Worm (Caenorhabditis elegans) whole organism, young adult: ENCODE data around the gene B0252.5.

Experiments used
- B0019.2 ChIP-seq: fragments of 200-800 bp; sonication (Bioruptor generic); conservative IDR thresholded peaks from 2 replicates; pipeline ENCODE4 v1.3.6; 2022; ENCODE audit warnings: missing genetic modification reagents, missing genetic modification characterization, missing compliant biosample characterization
- B0035.1 ChIP-seq: sonication (generic microtip); optimal IDR thresholded peaks from 2 replicates; lab custom pipeline; 2016; ENCODE audit warnings: missing genetic modification characterization, mild to moderate bottlenecking, missing compliant biosample characterization, missing genotype, missing genetic modification reagents
- C06A6.2 ChIP-seq: fragments of 200-800 bp; sonication (Bioruptor generic); conservative IDR thresholded peaks from 2 replicates; pipeline ENCODE4 v1.3.6; 2022; ENCODE audit warnings: missing genetic modification characterization, missing compliant biosample characterization
- C17E4.6 ChIP-seq: fragments of 200-800 bp; sonication (Bioruptor generic); IDR thresholded peaks from 2 replicates; pipeline ENCODE4 v1.3.6; 2022; ENCODE audit warnings: missing genetic modification reagents, missing genetic modification characterization, missing compliant biosample characterization
- F49E8.2 ChIP-seq: sonication (generic microtip); optimal IDR thresholded peaks from 3 replicates; lab custom pipeline; 2017; ENCODE audit warnings: missing genetic modification characterization, mild to moderate bottlenecking, missing compliant biosample characterization, antibody characterized with exemption, moderate library complexity; ENCODE audit not compliant: insufficient read depth
- F52B5.7 ChIP-seq: sonication (generic microtip); optimal IDR thresholded peaks from 2 replicates; lab custom pipeline; 2016; ENCODE audit warnings: mild to moderate bottlenecking, missing genetic modification characterization, missing compliant biosample characterization
- F55B11.4 ChIP-seq: sonication (generic microtip); optimal IDR thresholded peaks from 2 replicates; lab custom pipeline; 2016; ENCODE audit warnings: missing compliant biosample characterization, missing genetic modification characterization, borderline replicate concordance; ENCODE audit not compliant: insufficient read depth
- F57A8.1 ChIP-seq: fragments of 200-800 bp; sonication (Bioruptor generic); optimal IDR thresholded peaks from 2 replicates; lab custom pipeline; 2018; ENCODE audit warnings: mild to moderate bottlenecking, missing genetic modification characterization, moderate library complexity, missing compliant biosample characterization
- T07F8.4 ChIP-seq: sonication (generic microtip); optimal IDR thresholded peaks from 2 replicates; lab custom pipeline; 2016; ENCODE audit warnings: mild to moderate bottlenecking, missing genetic modification characterization, moderate library complexity, missing compliant biosample characterization
- T26A5.8 ChIP-seq: sonication (generic microtip); optimal IDR thresholded peaks from 2 replicates; lab custom pipeline; 2016; ENCODE audit warnings: missing genetic modification characterization, missing compliant biosample characterization
- Y53F4B.3 ChIP-seq: fragments of 200-800 bp; sonication (Bioruptor generic); IDR thresholded peaks from 2 replicates; pipeline ENCODE4 v1.3.6; 2022; ENCODE audit warnings: missing genetic modification reagents, missing genetic modification characterization, missing compliant biosample characterization
- Y53G8AR.9 ChIP-seq: fragments of 200-800 bp; sonication (Bioruptor generic); conservative IDR thresholded peaks from 2 replicates; pipeline ENCODE4 v1.3.6; 2022; ENCODE audit warnings: missing genetic modification reagents, missing genetic modification characterization, missing compliant biosample characterization
- Y56A3A.18 ChIP-seq: fragments of 200-800 bp; sonication (Bioruptor generic); IDR thresholded peaks from 2 replicates; pipeline ENCODE4 v1.3.6; 2022; ENCODE audit warnings: missing genetic modification reagents, missing genetic modification characterization, missing compliant biosample characterization
- Y79H2A.3 ChIP-seq: fragments of 200-800 bp; sonication (Bioruptor generic); conservative IDR thresholded peaks from 2 replicates; pipeline ENCODE4 v1.3.6; 2022; ENCODE audit warnings: missing genetic modification reagents, missing genetic modification characterization, missing compliant biosample characterization
- Y95B8A.8 ChIP-seq: fragments of 200-800 bp; sonication (Bioruptor generic); IDR thresholded peaks from 2 replicates; pipeline ENCODE4 v1.3.6; 2022; ENCODE audit warnings: missing genetic modification reagents, missing genetic modification characterization, missing compliant biosample characterization
- akir-1 ChIP-seq: fragments of 200-800 bp; sonication (Bioruptor generic); optimal IDR thresholded peaks from 2 replicates; lab custom pipeline; 2018; ENCODE audit warnings: mild to moderate bottlenecking, missing genetic modification characterization, moderate library complexity, missing compliant biosample characterization
- aptf-2 ChIP-seq: fragments of 200-800 bp; sonication (Bioruptor generic); conservative IDR thresholded peaks from 2 replicates; pipeline ENCODE4 v1.3.6; 2022; ENCODE audit warnings: missing genetic modification reagents, missing genetic modification characterization, missing compliant biosample characterization
- aptf-3 ChIP-seq: fragments of 200-800 bp; sonication (Bioruptor generic); IDR thresholded peaks from 2 replicates; pipeline ENCODE4 v1.3.6; 2022; ENCODE audit warnings: missing genetic modification characterization, missing compliant biosample characterization
- attf-6 ChIP-seq: fragments of 200-800 bp; sonication (Bioruptor generic); IDR thresholded peaks from 2 replicates; pipeline ENCODE4 v1.3.6; 2022; ENCODE audit warnings: missing genetic modification reagents, missing genetic modification characterization, missing compliant biosample characterization
- ceh-100 ChIP-seq: fragments of 200-800 bp; sonication (Bioruptor generic); IDR thresholded peaks from 2 replicates; pipeline ENCODE4 v1.3.6; 2022; ENCODE audit warnings: missing genetic modification reagents, missing genetic modification characterization, missing compliant biosample characterization
- ceh-58 ChIP-seq: fragments of 200-800 bp; sonication (Bioruptor generic); IDR thresholded peaks from 2 replicates; pipeline ENCODE4 v1.3.6; 2022; ENCODE audit warnings: missing genetic modification characterization, missing compliant biosample characterization
- ceh-79 ChIP-seq: sonication (generic microtip); optimal IDR thresholded peaks from 2 replicates; lab custom pipeline; 2017; ENCODE audit warnings: mild to moderate bottlenecking, missing genetic modification characterization, missing compliant biosample characterization
- die-1 ChIP-seq: sonication (generic microtip); optimal IDR thresholded peaks from 2 replicates; lab custom pipeline; 2016; ENCODE audit warnings: missing genotype, mild to moderate bottlenecking, missing genetic modification characterization, missing compliant biosample characterization
- dox-1 ChIP-seq: fragments of 200-800 bp; sonication (Bioruptor generic); IDR thresholded peaks from 2 replicates; pipeline ENCODE4 v1.3.6; 2022; ENCODE audit warnings: missing genetic modification reagents, missing genetic modification characterization, missing compliant biosample characterization
- efl-1 ChIP-seq: fragments of 150-350 bp; optimal IDR thresholded peaks from 2 replicates; lab custom pipeline; 2014; ENCODE audit warnings: missing biosample characterization, missing genetic modification reagents, missing genetic modification characterization
- egrh-3 ChIP-seq: fragments of 200-800 bp; sonication (Bioruptor generic); IDR thresholded peaks from 2 replicates; pipeline ENCODE4 v1.3.6; 2022; ENCODE audit warnings: missing genetic modification reagents, missing genetic modification characterization, missing compliant biosample characterization
- let-526 ChIP-seq: fragments of 200-800 bp; sonication (Bioruptor generic); IDR thresholded peaks from 2 replicates; pipeline ENCODE4 v1.3.6; 2022; ENCODE audit warnings: missing genetic modification reagents, missing genetic modification characterization, missing compliant biosample characterization
- lsl-1 ChIP-seq: fragments of 200-800 bp; sonication (Bioruptor generic); optimal IDR thresholded peaks from 2 replicates; lab custom pipeline; 2018; ENCODE audit warnings: mild to moderate bottlenecking, missing genetic modification characterization, moderate library complexity, missing compliant biosample characterization
- madf-10 ChIP-seq: sonication (generic microtip); optimal IDR thresholded peaks from 2 replicates; lab custom pipeline; 2016; ENCODE audit warnings: mild to moderate bottlenecking, missing genetic modification characterization, missing compliant biosample characterization
- madf-6 ChIP-seq: fragments of 200-800 bp; sonication (Bioruptor generic); IDR thresholded peaks from 2 replicates; pipeline ENCODE4 v1.3.6; 2022; ENCODE audit warnings: missing genetic modification reagents, missing genetic modification characterization, missing compliant biosample characterization
- madf-8 ChIP-seq: fragments of 200-800 bp; sonication (Bioruptor generic); conservative IDR thresholded peaks from 2 replicates; pipeline ENCODE4 v1.3.6; 2022; ENCODE audit warnings: missing genetic modification reagents, missing genetic modification characterization, missing compliant biosample characterization
- mcd-1 ChIP-seq: fragments of 200-800 bp; sonication (Bioruptor generic); IDR thresholded peaks from 2 replicates; pipeline ENCODE4 v1.3.6; 2022; ENCODE audit warnings: missing genetic modification reagents, missing genetic modification characterization, missing compliant biosample characterization
- mel-28 ChIP-seq: sonication (generic microtip); optimal IDR thresholded peaks from 2 replicates; lab custom pipeline; 2016; ENCODE audit warnings: borderline replicate concordance, mild to moderate bottlenecking, missing genetic modification characterization, missing compliant biosample characterization
- nfya-1 ChIP-seq: sonication (generic microtip); optimal IDR thresholded peaks from 2 replicates; lab custom pipeline; 2017; ENCODE audit warnings: antibody characterized with exemption, missing compliant biosample characterization, missing genetic modification characterization, borderline replicate concordance; ENCODE audit not compliant: insufficient read depth
- pbrm-1 ChIP-seq: fragments of 200-800 bp; sonication (Bioruptor generic); IDR thresholded peaks from 2 replicates; pipeline ENCODE4 v1.3.6; 2022; ENCODE audit warnings: missing genetic modification reagents, missing genetic modification characterization, missing compliant biosample characterization
- rec-8 ChIP-seq, 2 experiments: sonication (generic microtip); optimal IDR thresholded peaks; 2 replicates each; lab custom pipeline; 2016; ENCODE audit warnings: mild to moderate bottlenecking in 2 of 2, missing genetic modification characterization in 2 of 2, missing genetic modification reagents in 2 of 2, missing genotype in 2 of 2, missing biosample characterization in 1 of 2, missing compliant biosample characterization in 1 of 2, moderate library complexity in 1 of 2
- sea-2 ChIP-seq: fragments of 200-800 bp; sonication (Bioruptor generic); IDR thresholded peaks from 2 replicates; pipeline ENCODE4 v1.3.6; 2022; ENCODE audit warnings: missing genetic modification characterization, missing compliant biosample characterization
- tbx-9 ChIP-seq: sonication (generic microtip); optimal IDR thresholded peaks from 2 replicates; lab custom pipeline; 2016; ENCODE audit warnings: borderline replicate concordance, missing genetic modification characterization, inconsistent platforms, missing compliant biosample characterization
- tlf-1 ChIP-seq: fragments of 200-800 bp; sonication (Bioruptor generic); optimal IDR thresholded peaks from 2 replicates; lab custom pipeline; 2018; ENCODE audit warnings: mild to moderate bottlenecking, missing genetic modification characterization, missing compliant biosample characterization
- zfh-2 ChIP-seq: fragments of 200-800 bp; sonication (Bioruptor generic); conservative IDR thresholded peaks from 2 replicates; pipeline ENCODE4 v1.3.6; 2022; ENCODE audit warnings: missing genetic modification reagents, missing genetic modification characterization, missing compliant biosample characterization
- ztf-18 ChIP-seq: sonication (generic microtip); optimal IDR thresholded peaks from 2 replicates; lab custom pipeline; 2016; ENCODE audit warnings: missing genotype, mild to moderate bottlenecking, missing genetic modification characterization, missing compliant biosample characterization
- ztf-22 ChIP-seq: fragments of 200-800 bp; sonication (Bioruptor generic); optimal IDR thresholded peaks from 2 replicates; lab custom pipeline; 2018; ENCODE audit warnings: mild to moderate bottlenecking, missing genetic modification characterization, moderate library complexity, missing compliant biosample characterization
- ztf-25 ChIP-seq: fragments of 200-800 bp; sonication (Bioruptor generic); IDR thresholded peaks from 2 replicates; pipeline ENCODE4 v1.3.6; 2022; ENCODE audit warnings: missing genetic modification reagents, missing genetic modification characterization, missing compliant biosample characterization
- ztf-28 ChIP-seq: fragments of 200-800 bp; sonication (Bioruptor generic); IDR thresholded peaks from 2 replicates; pipeline ENCODE4 v1.3.6; 2022; ENCODE audit warnings: missing genetic modification reagents, missing genetic modification characterization, missing compliant biosample characterization
- ztf-3 ChIP-seq: fragments of 200-800 bp; sonication (Bioruptor generic); optimal IDR thresholded peaks from 2 replicates; lab custom pipeline; 2018; ENCODE audit warnings: mild to moderate bottlenecking, missing genetic modification characterization, missing compliant biosample characterization

The B0252.5 gene

DNA sequence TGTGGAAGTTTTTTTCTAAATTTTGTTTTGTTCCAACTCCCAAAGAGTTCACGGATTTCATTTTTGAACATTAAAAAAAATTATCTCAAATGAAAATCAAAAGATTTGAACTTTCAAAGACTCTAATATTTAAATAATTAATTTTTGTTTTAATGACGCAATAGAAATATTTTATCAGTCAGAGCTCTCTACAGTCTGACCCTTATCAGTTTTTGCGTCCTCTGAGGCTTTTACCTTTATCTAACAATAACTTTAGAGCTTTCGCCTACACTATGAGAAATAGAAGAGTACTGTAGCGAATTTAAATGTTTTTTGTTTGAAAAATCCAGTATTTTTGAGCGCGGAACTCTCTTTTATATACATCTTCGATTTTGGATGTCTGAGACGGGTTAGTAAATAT is at the start of gene B0252.5:
Gene B0252.5, minus strand, starts transcription at position 17 of the 400 bp plus-strand sequence.
- TF ChIP-seq akir-1 (GFP tag; lab: Kevin White, UChicago) (no peak), egrh-3 (GFP tag; lab: Robert Waterston, UW) (no peak), Y53G8AR.9 (no peak), ceh-58 (GFP tag; lab: Robert Waterston, UW) (no peak), tlf-1 (GFP tag; lab: Kevin White, UChicago) (no peak), Y53F4B.3 (GFP tag; lab: Robert Waterston, UW) (no peak), madf-6 (GFP tag; lab: Robert Waterston, UW) (no peak), sea-2 (GFP tag; lab: Robert Waterston, UW) (no peak), ceh-79 (tag; lab: Kevin White, UChicago) (no peak), F55B11.4 (tag; lab: Kevin White, UChicago) (no peak)

DNA sequence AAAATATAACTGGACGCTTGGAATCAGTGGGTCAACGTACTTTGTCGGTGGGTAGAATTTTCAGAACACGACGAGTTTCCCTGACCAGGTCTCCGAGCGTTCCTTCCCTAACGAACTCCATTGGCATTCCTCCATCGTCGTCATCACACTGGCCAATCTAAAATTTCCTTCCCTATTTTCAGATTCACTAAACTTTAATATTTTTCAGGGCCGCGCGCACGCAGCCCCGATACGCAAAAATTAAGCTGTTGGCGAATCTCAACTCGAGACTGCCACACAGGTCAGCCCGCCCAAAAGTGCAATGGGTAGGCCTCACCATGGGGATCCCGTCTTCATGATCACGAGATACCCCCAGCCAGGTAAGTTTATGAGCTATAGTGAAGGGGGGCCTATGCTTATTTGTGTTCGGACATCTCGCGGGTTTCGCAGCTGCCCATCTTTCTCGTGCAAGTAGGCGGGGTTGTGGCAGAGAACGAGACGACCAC is 49.6 kb upstream of the B0252.5 start:
- TF ChIP-seq C06A6.2 (peak; percentile 67), dox-1 (GFP tag; lab: Robert Waterston, UW) (peak; percentile 95), mel-28 (peak; percentile 4), ceh-100 (peak; percentile 77), die-1 (tag; lab: Kevin White, UChicago) (peak; percentile 59), B0035.1 (peak; percentile 57), madf-8 (GFP tag; lab: Robert Waterston, UW) (peak; percentile 67), C17E4.6 (peak; percentile 74), tbx-9 (no peak), B0019.2 (GFP tag; lab: Robert Waterston, UW) (peak; percentile 85), lsl-1 (GFP tag; lab: Kevin White, UChicago) (peak; percentile 84), T26A5.8 (peak; percentile 49), F57A8.1 (GFP tag; lab: Kevin White, UChicago) (peak; percentile 37), F49E8.2 (tag; lab: Kevin White, UChicago) (peak; percentile 85), Y53F4B.3 (GFP tag; lab: Robert Waterston, UW) (peak; percentile 29; the same call in 1 of the 2 replicates), Y79H2A.3 (GFP tag; lab: Robert Waterston, UW) (0 out of 2 replicates have a peak, but pooled peaks have one; percentile 36), T07F8.4 (tag; lab: Kevin White, UChicago) (peak; percentile 14), mcd-1 (GFP tag; lab: Robert Waterston, UW) (peak; percentile 81), attf-6 (GFP tag; lab: Robert Waterston, UW) (peak; percentile 92), rec-8 (tag; optimal IDR thresholded peaks at IDR 0.05; lab: Kevin White, UChicago) (peak in 1 of 2 experiments; percentile 61), ztf-3 (peak; percentile 9), Y53G8AR.9 (peak; percentile 75), Y95B8A.8 (GFP tag; lab: Robert Waterston, UW) (peak; percentile 81), ztf-25 (GFP tag; lab: Robert Waterston, UW) (peak; percentile 6; the same call in 1 of the 2 replicates), ztf-28 (peak; percentile 68; the same call in 1 of the 2 replicates), nfya-1 (tag; lab: Kevin White, UChicago) (no peak), let-526 (GFP tag; lab: Robert Waterston, UW) (peak; percentile 78; the same call in 1 of the 2 replicates), Y56A3A.18 (0 out of 2 replicates have a peak, but pooled peaks have one; percentile 84), efl-1 (GFP tag; lab: Kevin White, UChicago) (peak; percentile 31), zfh-2 (GFP tag; lab: Robert Waterston, UW) (no peak; the same call in 1 of the 2 replicates), ztf-18 (tag; lab: Kevin White, UChicago) (peak; percentile 70), ceh-79 (tag; lab: Kevin White, UChicago) (peak; percentile 77), aptf-3 (GFP tag; lab: Robert Waterston, UW) (0 out of 2 replicates have a peak, but pooled peaks have one; percentile 62), F52B5.7 (tag; lab: Kevin White, UChicago) (peak; percentile 67), pbrm-1 (GFP tag; lab: Robert Waterston, UW) (peak; percentile 93), ztf-22 (peak; percentile 8), aptf-2 (GFP tag; lab: Robert Waterston, UW) (0 out of 2 replicates have a peak, but pooled peaks have one; percentile 43), madf-10 (tag; lab: Kevin White, UChicago) (peak; percentile 42)
